Worm (Caenorhabditis elegans): Measurements from ENCODE around the gene wdr-46.

Gene wdr-46

DNA sequence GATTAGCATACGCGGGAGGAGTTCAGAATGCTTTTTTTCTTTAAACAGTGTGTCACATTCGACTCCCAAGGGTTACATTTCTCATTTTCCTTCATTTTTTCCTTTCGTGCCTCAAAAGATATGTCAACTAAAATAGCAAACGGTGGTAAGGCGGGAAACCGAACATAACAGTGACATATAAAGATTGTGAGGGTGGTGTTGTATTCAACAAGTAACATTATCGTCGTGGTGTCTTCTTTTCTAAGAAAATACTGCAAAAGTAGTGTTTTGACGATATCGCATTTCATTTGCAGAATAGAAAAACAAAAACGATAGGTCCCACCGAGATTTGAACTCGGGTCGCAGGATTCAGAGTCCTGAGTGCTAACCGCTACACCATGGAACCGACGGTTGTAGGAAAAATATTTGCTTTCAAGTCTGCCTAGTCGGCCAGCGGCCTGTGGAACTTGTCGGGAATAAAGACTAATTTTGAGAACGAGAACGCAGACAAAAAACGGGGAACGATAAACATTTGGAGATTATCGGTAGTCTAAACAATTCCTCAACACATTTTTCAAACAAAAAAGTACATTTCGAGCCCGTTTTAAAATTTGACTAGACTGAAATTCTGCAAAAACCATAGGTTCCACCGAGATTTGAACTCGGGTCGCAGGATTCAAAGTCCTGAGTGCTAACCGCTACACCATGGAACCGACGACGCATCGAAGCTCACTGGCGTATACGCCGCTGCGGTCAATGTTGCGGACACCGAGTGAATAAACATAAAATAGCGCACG lies 44.8 kb downstream of the wdr-46 start (continued):
- TF ChIP-seq daf-19 (GFP tag; conservative IDR thresholded peaks at IDR 0.05) (peak; percentile 63; the same call in 1 of the 2 replicates), set-16 (GFP tag; IDR thresholded peaks at IDR 0.05) (no peak), nhr-6 (tag; optimal IDR thresholded peaks at IDR 0.05) (no peak), T20F7.1 (GFP tag; optimal IDR thresholded peaks at IDR 0.05) (no peak), ceh-20 (GFP tag; IDR thresholded peaks at IDR 0.05) (0 out of 2 replicates have a peak, but pooled peaks have one; percentile 14), hmg-1.1 (GFP tag; IDR thresholded peaks at IDR 0.05) (peak; percentile 55), nhr-25 (tag; optimal IDR thresholded peaks at IDR 0.05; ENCODE audit: borderline replicate concordance, insufficient read depth) (no peak), dmd-9 (GFP tag; IDR thresholded peaks at IDR 0.05) (0 out of 2 replicates have a peak, but pooled peaks have one; percentile 10), dmd-8 (GFP tag; IDR thresholded peaks at IDR 0.05) (peak; percentile 42; the same call in 1 of the 2 replicates), aly-2 (tag; optimal IDR thresholded peaks at IDR 0.05) (no peak), hlh-30 (tag; optimal IDR thresholded peaks at IDR 0.05; ENCODE audit: insufficient read depth) (no peak), daf-8 (GFP tag; IDR thresholded peaks at IDR 0.05) (no peak), unc-62 (GFP tag; optimal IDR thresholded peaks at IDR 0.05 in 1 of 2) (peak in 1 of 2 experiments; percentile 91), unc-62 (tag; optimal IDR thresholded peaks at IDR 0.05) (no peak), duxl-1 (tag; optimal IDR thresholded peaks at IDR 0.05; ENCODE audit: poor library complexity) (peak; percentile 9), Y5F2A.4 (GFP tag; optimal IDR thresholded peaks at IDR 0.05) (no peak), zip-11 (GFP tag; IDR thresholded peaks at IDR 0.05) (no peak), aha-1 (tag) (peak; percentile 20), Y105C5A.15 (GFP tag; IDR thresholded peaks at IDR 0.05) (no peak), zag-1 (tag; optimal IDR thresholded peaks at IDR 0.05) (no peak), sdz-12 (GFP tag; optimal IDR thresholded peaks at IDR 0.05) (peak; percentile 21), unc-39 (tag; optimal IDR thresholded peaks at IDR 0.05) (no peak), spr-3 (GFP tag; optimal IDR thresholded peaks at IDR 0.05) (no peak), rbr-2 (tag; optimal IDR thresholded peaks at IDR 0.05) (no peak), F49E8.2 (tag; optimal IDR thresholded peaks at IDR 0.05; ENCODE audit: borderline replicate concordance) (no peak), lir-3 (tag; optimal IDR thresholded peaks at IDR 0.05) (peak; percentile 45), nhr-76 (tag; optimal IDR thresholded peaks at IDR 0.05) (no peak), zfp-3 (GFP tag; conservative IDR thresholded peaks at IDR 0.05) (no peak), arid-1 (GFP tag; conservative IDR thresholded peaks at IDR 0.05) (0 out of 2 replicates have a peak, but pooled peaks have one; percentile 5), lin-38 (GFP tag; IDR thresholded peaks at IDR 0.05) (peak; percentile 64; the same call in 1 of the 2 replicates), skn-1 (tag; optimal IDR thresholded peaks at IDR 0.05) (no peak), jun-1 (tag; optimal IDR thresholded peaks at IDR 0.05) (no peak)

DNA sequence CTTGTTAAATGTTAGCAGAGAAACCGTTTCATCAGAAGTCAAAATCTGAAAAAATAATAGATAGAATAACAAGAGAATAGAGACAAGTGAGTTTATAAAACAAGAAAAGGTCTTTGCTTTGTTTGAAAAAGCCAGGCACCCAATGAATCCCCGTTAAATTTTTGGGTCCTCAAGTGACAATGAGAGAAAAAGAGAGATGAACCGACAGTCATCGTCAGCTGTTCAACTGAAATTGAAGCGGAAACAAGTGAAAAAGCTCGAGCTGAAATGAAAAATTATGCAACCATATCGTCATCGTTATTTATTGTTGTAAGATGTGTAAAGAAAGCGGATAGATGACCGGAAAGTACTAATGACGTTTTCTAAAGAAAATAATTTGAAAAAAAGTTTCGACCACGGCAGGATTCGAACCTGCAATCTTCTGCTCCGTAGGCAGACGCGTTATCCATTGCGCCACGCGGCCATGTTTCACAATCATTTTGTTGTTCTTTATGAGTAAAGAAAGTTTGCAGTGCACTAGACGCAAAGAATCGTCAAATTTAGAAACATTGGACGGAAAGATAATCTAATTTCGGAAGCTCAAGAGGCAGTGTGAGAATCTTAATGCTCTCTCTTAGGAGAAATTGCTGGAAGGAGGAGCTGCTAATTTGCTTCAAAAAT lies 45.6 kb downstream of the wdr-46 start, which contains the start of gene F08G5.3:
Gene F08G5.3, minus strand, starts transcription at position 51 of the 660 bp plus-strand sequence.
- TF ChIP-seq nhr-42 (GFP tag; IDR thresholded peaks at IDR 0.05): no peak
- TF ChIP-seq Y48G9A.11 (GFP tag; IDR thresholded peaks at IDR 0.05): peak; percentile 86
- peak; percentile 53 for TF ChIP-seq spr-3 (GFP tag; optimal IDR thresholded peaks at IDR 0.05)
- TF ChIP-seq ztf-7 (tag; optimal IDR thresholded peaks at IDR 0.05): peak; percentile 78
- TF ChIP-seq aha-1 (tag): no peak
- TF ChIP-seq lin-38 (GFP tag; IDR thresholded peaks at IDR 0.05): peak; percentile 82
- TF ChIP-seq madf-9 (GFP tag; conservative IDR thresholded peaks at IDR 0.05): no peak
- TF ChIP-seq hlh-30 (tag; optimal IDR thresholded peaks at IDR 0.05; ENCODE audit: insufficient read depth): peak; percentile 59
- peak; percentile 32 for TF ChIP-seq nhr-77 (tag; optimal IDR thresholded peaks at IDR 0.05)
- peak; percentile 59 for TF ChIP-seq hlh-11 (tag; optimal IDR thresholded peaks at IDR 0.05)
- peak; percentile 95 for TF ChIP-seq lim-7 (GFP tag; IDR thresholded peaks at IDR 0.05)
- peak; percentile 90 for TF ChIP-seq F26F4.8 (GFP tag; conservative IDR thresholded peaks at IDR 0.05)
- TF ChIP-seq php-3 (GFP tag; IDR thresholded peaks at IDR 0.05): peak; percentile 31; the same call in 1 of the 2 replicates
- no peak for TF ChIP-seq ZK546.5 (tag; optimal IDR thresholded peaks at IDR 0.05)
- TF ChIP-seq arid-1 (GFP tag; conservative IDR thresholded peaks at IDR 0.05): peak; percentile 86
- 0 out of 2 replicates have a peak, but pooled peaks have one; percentile 34 for TF ChIP-seq mxl-2 (GFP tag; conservative IDR thresholded peaks at IDR 0.05)
- peak; percentile 68 for TF ChIP-seq unc-130 (GFP tag; optimal IDR thresholded peaks at IDR 0.05)
- peak; percentile 91 for TF ChIP-seq vab-7 (GFP tag; IDR thresholded peaks at IDR 0.05)
- TF ChIP-seq Y5F2A.4 (GFP tag; optimal IDR thresholded peaks at IDR 0.05): peak; percentile 25
- no peak for TF ChIP-seq daf-12 (tag; optimal IDR thresholded peaks at IDR 0.05)
- TF ChIP-seq snpc-1.2 (GFP tag; IDR thresholded peaks at IDR 0.05): peak; percentile 91
- TF ChIP-seq mep-1 (tag; optimal IDR thresholded peaks at IDR 0.05): peak; percentile 49
- peak; percentile 37 for TF ChIP-seq duxl-1 (tag; optimal IDR thresholded peaks at IDR 0.05; ENCODE audit: poor library complexity)
